Fruit fly (Drosophila melanogaster): ENCODE measurements around the gene Cht11.

The Cht11 gene

DNA sequence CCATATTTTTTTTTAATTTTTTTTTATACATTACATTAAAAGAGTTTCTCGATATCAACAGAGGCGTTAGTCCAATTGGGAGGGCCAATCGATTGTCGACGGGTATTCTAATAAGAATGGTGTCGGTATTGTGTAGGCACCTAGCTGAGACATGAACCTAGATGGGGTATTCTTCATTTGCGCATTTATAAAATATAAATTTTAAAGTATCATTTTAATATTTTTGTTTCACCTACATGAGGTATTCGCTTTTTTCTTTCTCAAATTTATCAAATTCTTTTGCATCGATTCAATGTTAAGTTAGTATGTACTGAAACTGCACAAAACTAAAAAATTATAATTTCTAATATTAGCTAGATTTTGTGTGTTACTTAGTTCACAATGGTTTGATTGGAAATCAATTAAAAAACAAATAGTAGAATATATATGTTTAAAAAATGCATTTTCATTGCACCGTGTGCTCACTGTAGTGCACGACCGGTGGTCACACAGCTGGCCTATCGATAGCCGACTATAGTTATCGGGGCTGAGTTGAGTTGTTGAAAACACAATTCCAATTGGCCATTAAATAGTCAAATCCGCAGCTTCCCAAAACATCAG, 5.4 kb downstream of the Cht11 start, which contains the start of the genes CG14435 and Tmf (continued):
- peak; percentile 49 for TF ChIP-seq CG11504 (tag; optimal IDR thresholded peaks at IDR 0.05)
- no peak for TF ChIP-seq CrebB (tag; optimal IDR thresholded peaks at IDR 0.05)
- TF ChIP-seq MTF-1 (GFP tag; optimal IDR thresholded peaks at IDR 0.05; ENCODE audit: borderline replicate concordance): peak; percentile 32
- TF ChIP-seq sim (GFP tag; IDR thresholded peaks at IDR 0.05): no peak; the same call in 1 of the 2 replicates
- TF ChIP-seq Sin3A (optimal IDR thresholded peaks at IDR 0.05): peak; percentile 34
- TF ChIP-seq CG7556 (GFP tag; optimal IDR thresholded peaks at IDR 0.05): peak; percentile 79
- peak; percentile 55; the same call in 1 of the 2 replicates for TF ChIP-seq unc-4 (GFP tag; IDR thresholded peaks at IDR 0.05; ENCODE audit: partially characterized antibody)
- peak; percentile 78 for TF ChIP-seq tin (GFP tag; optimal IDR thresholded peaks at IDR 0.05)
- 0 out of 3 replicates have a peak, but pooled peaks have one; percentile 30 for TF ChIP-seq CG34224 (GFP tag; IDR thresholded peaks at IDR 0.05; ENCODE audit: partially characterized antibody)
- peak; percentile 35 for TF ChIP-seq CG1647 (GFP tag; optimal IDR thresholded peaks at IDR 0.05)
- no peak for TF ChIP-seq her (GFP tag; optimal IDR thresholded peaks at IDR 0.05)
- peak; percentile 94 for TF ChIP-seq CG17361 (GFP tag; IDR thresholded peaks at IDR 0.05)
- TF ChIP-seq Kr (GFP tag; optimal IDR thresholded peaks at IDR 0.05): no peak
- peak; percentile 57 for TF ChIP-seq ac (GFP tag; optimal IDR thresholded peaks at IDR 0.05)
- TF ChIP-seq CG1832 (GFP tag; optimal IDR thresholded peaks at IDR 0.05): no peak
- peak; percentile 85 for TF ChIP-seq ssp (GFP tag; IDR thresholded peaks at IDR 0.05)
- TF ChIP-seq CG11093 (GFP tag; IDR thresholded peaks at IDR 0.05): peak; percentile 85
- peak; percentile 80 for TF ChIP-seq CG30431 (GFP tag; optimal IDR thresholded peaks at IDR 0.05)
- peak; percentile 71 for TF ChIP-seq CG18476 (GFP tag; optimal IDR thresholded peaks at IDR 0.05)
- peak; percentile 81 for TF ChIP-seq CG12155 (GFP tag; optimal IDR thresholded peaks at IDR 0.05)
- TF ChIP-seq kah (GFP tag; optimal IDR thresholded peaks at IDR 0.05): peak; percentile 59
- 0 out of 3 replicates have a peak, but pooled peaks have one; percentile 24 for TF ChIP-seq CG2199 (GFP tag; IDR thresholded peaks at IDR 0.05)
- TF ChIP-seq Fer2 (tag; optimal IDR thresholded peaks at IDR 0.05): peak; percentile 69
- no peak for TF ChIP-seq CG9876 (GFP tag; optimal IDR thresholded peaks at IDR 0.05)
- peak; percentile 82 for TF ChIP-seq B-H1 (GFP tag; IDR thresholded peaks at IDR 0.05)
- peak; percentile 68 for TF ChIP-seq cato (GFP tag; optimal IDR thresholded peaks at IDR 0.05; ENCODE audit: borderline replicate concordance)
- TF ChIP-seq CG6791 (GFP tag; IDR thresholded peaks at IDR 0.05; ENCODE audit: partially characterized antibody): peak; percentile 51; the same call in 2 of the 3 replicates
- TF ChIP-seq peb (GFP tag; IDR thresholded peaks at IDR 0.05): peak; percentile 60; the same call in 1 of the 2 replicates
- TF ChIP-seq da (GFP tag; optimal IDR thresholded peaks at IDR 0.05): no peak
- TF ChIP-seq Six4 (GFP tag; optimal IDR thresholded peaks at IDR 0.05): peak; percentile 48
- peak; percentile 58 for TF ChIP-seq Dip3 (GFP tag; optimal IDR thresholded peaks at IDR 0.05)
- peak; percentile 68 for TF ChIP-seq CG6683 (GFP tag; optimal IDR thresholded peaks at IDR 0.05)
- TF ChIP-seq HLHmδ (GFP tag; optimal IDR thresholded peaks at IDR 0.05): no peak
- no peak for TF ChIP-seq CG12236 (GFP tag; optimal IDR thresholded peaks at IDR 0.05)
- peak; percentile 93 for TF ChIP-seq sens (GFP tag)
- TF ChIP-seq CG13775 (GFP tag; optimal IDR thresholded peaks at IDR 0.05): peak; percentile 90
- TF ChIP-seq sima (GFP tag; optimal IDR thresholded peaks at IDR 0.05): no peak
- TF ChIP-seq mam (GFP tag; optimal IDR thresholded peaks at IDR 0.05): peak; percentile 66
- TF ChIP-seq CG12769 (tag; optimal IDR thresholded peaks at IDR 0.05): no peak
- peak; percentile 78 for TF ChIP-seq CG11085 (GFP tag; IDR thresholded peaks at IDR 0.05)
- TF ChIP-seq CG14050 (GFP tag; IDR thresholded peaks at IDR 0.05): peak; percentile 69
- TF ChIP-seq Mrtf (GFP tag; IDR thresholded peaks at IDR 0.05): peak; percentile 83; the same call in 2 of the 3 replicates
- TF ChIP-seq Taf1 (GFP tag; IDR thresholded peaks at IDR 0.05): peak; percentile 73
- TF ChIP-seq slp2 (GFP tag; optimal IDR thresholded peaks at IDR 0.05): peak; percentile 40
- peak; percentile 64 for TF ChIP-seq CG1024 (GFP tag; IDR thresholded peaks at IDR 0.05)
- no peak for TF ChIP-seq MESR4 (GFP tag; optimal IDR thresholded peaks at IDR 0.05)
- TF ChIP-seq CG10431 (GFP tag; optimal IDR thresholded peaks at IDR 0.05): peak; percentile 57
- TF ChIP-seq tup (GFP tag; optimal IDR thresholded peaks at IDR 0.05): no peak
- TF ChIP-seq Atf6 (GFP tag; IDR thresholded peaks at IDR 0.05): peak; percentile 80
- TF ChIP-seq chif (GFP tag; optimal IDR thresholded peaks at IDR 0.05): peak; percentile 43 to 68
